Fruit fly (Drosophila melanogaster) whole organism, embryonic: ENCODE results near the gene CG13002.

ENCODE experiments used
- CG10543 ChIP-seq: fragments of 200-800 bp; sonication (Bioruptor generic); optimal IDR thresholded peaks from 3 replicates; lab custom pipeline; 2017; ENCODE audit warnings: missing biosample characterization, mild to moderate bottlenecking, missing genetic modification characterization, moderate library complexity
- CG10565 ChIP-seq: fragments of 200-800 bp; sonication (Bioruptor generic); optimal IDR thresholded peaks from 3 replicates; lab custom pipeline; 2016; ENCODE audit warnings: missing biosample characterization, mild to moderate bottlenecking, missing genetic modification characterization
- CG12071 ChIP-seq: fragments of 200-800 bp; sonication (Bioruptor generic); optimal IDR thresholded peaks from 3 replicates; lab custom pipeline; 2018; ENCODE audit warnings: missing biosample characterization, mild to moderate bottlenecking, missing genetic modification characterization
- CG14667 ChIP-seq: fragments of 200-800 bp; sonication (Bioruptor generic); IDR thresholded peaks from 2 replicates; pipeline ENCODE4 v1.3.6; 2022; ENCODE audit warnings: missing biosample characterization, missing genetic modification characterization
- CG14710 ChIP-seq: fragments of 200-800 bp; sonication (Bioruptor generic); optimal IDR thresholded peaks from 3 replicates; lab custom pipeline; 2019; ENCODE audit warnings: missing biosample characterization, mild to moderate bottlenecking, missing genetic modification characterization, moderate library complexity
- CG1602 ChIP-seq: fragments of 200-800 bp; sonication (Bioruptor generic); optimal IDR thresholded peaks from 3 replicates; lab custom pipeline; 2016; ENCODE audit warnings: missing biosample characterization, missing genetic modification characterization
- CG16779 ChIP-seq: fragments of 200-800 bp; sonication (Bioruptor generic); IDR thresholded peaks from 2 replicates; pipeline ENCODE4 v1.3.6; 2022; ENCODE audit warnings: missing biosample characterization, missing genetic modification characterization
- CG17612 ChIP-seq: fragments of 200-800 bp; sonication (Bioruptor generic); IDR thresholded peaks from 2 replicates; pipeline ENCODE4 v1.3.6; 2022; ENCODE audit warnings: missing biosample characterization, missing genetic modification characterization
- CG17802 ChIP-seq: fragments of 200-800 bp; sonication (Bioruptor generic); optimal IDR thresholded peaks from 2 replicates; lab custom pipeline; 2018; ENCODE audit warnings: missing biosample characterization, mild to moderate bottlenecking, missing genetic modification characterization, moderate library complexity
- CG2120 ChIP-seq: fragments of 200-800 bp; sonication (Bioruptor generic); optimal IDR thresholded peaks from 3 replicates; lab custom pipeline; 2016; ENCODE audit warnings: missing biosample characterization, missing genetic modification characterization
- CG30020 ChIP-seq: fragments of 200-800 bp; optimal IDR thresholded peaks from 2 replicates; lab custom pipeline; 2019; ENCODE audit warnings: missing biosample characterization, mild to moderate bottlenecking, missing genetic modification characterization, moderate library complexity
- CG34422 ChIP-seq: fragments of 200-800 bp; sonication (Bioruptor generic); IDR thresholded peaks from 3 replicates; pipeline ENCODE4 v1.3.6; 2022; ENCODE audit warnings: missing biosample characterization, missing genetic modification characterization
- CG3847 ChIP-seq: fragments of 200-800 bp; sonication (Bioruptor generic); IDR thresholded peaks from 2 replicates; pipeline ENCODE4 v1.3.6; 2022; ENCODE audit warnings: missing biosample characterization, missing genetic modification characterization
- CG4707 ChIP-seq: fragments of 200-800 bp; sonication (Bioruptor generic); optimal IDR thresholded peaks from 2 replicates; lab custom pipeline; 2018; ENCODE audit warnings: missing biosample characterization, mild to moderate bottlenecking, missing genetic modification characterization, moderate library complexity
- CG5245 ChIP-seq: fragments of 200-800 bp; sonication (Bioruptor generic); optimal IDR thresholded peaks from 3 replicates; lab custom pipeline; 2016; ENCODE audit warnings: missing biosample characterization, missing genetic modification characterization
- CG6254 ChIP-seq: fragments of 200-800 bp; sonication (Bioruptor generic); optimal IDR thresholded peaks from 3 replicates; lab custom pipeline; 2017; ENCODE audit warnings: mild to moderate bottlenecking, missing biosample characterization, missing genetic modification reagents, missing genetic modification characterization
- CG6689 ChIP-seq: fragments of 200-800 bp; sonication (Bioruptor generic); IDR thresholded peaks from 2 replicates; pipeline ENCODE4 v1.3.6; 2022; ENCODE audit warnings: missing biosample characterization, missing genetic modification characterization
- CG7357 ChIP-seq: fragments of 200-800 bp; sonication (Bioruptor generic); IDR thresholded peaks from 3 replicates; pipeline ENCODE4 v1.3.6; 2022; ENCODE audit warnings: missing biosample characterization, missing genetic modification characterization
- CG7786 ChIP-seq: fragments of 200-800 bp; sonication (Bioruptor generic); optimal IDR thresholded peaks from 2 replicates; lab custom pipeline; 2016; ENCODE audit warnings: missing biosample characterization, missing genetic modification characterization
- CG7839 ChIP-seq: fragments of 200-800 bp; sonication (Bioruptor generic); optimal IDR thresholded peaks from 3 replicates; lab custom pipeline; 2018; ENCODE audit warnings: missing biosample characterization, mild to moderate bottlenecking, missing genetic modification characterization, moderate library complexity
- CG7928 ChIP-seq: fragments of 200-800 bp; sonication (Bioruptor generic); optimal IDR thresholded peaks from 2 replicates; lab custom pipeline; 2017; ENCODE audit warnings: missing biosample characterization, mild to moderate bottlenecking, missing genetic modification characterization
- CG8478 ChIP-seq: fragments of >200 bp; optimal IDR thresholded peaks from 2 replicates; lab custom pipeline; 2018
- CG9609 ChIP-seq: fragments of 200-800 bp; sonication (Bioruptor generic); optimal IDR thresholded peaks from 3 replicates; lab custom pipeline; 2016; ENCODE audit warnings: missing biosample characterization, missing genetic modification characterization
- D ChIP-seq, 2 experiments: fragments of 200-800 bp in 1 of 2; fragments of >200 bp in 1 of 2; sonication (Bioruptor generic) in 1 of 2; optimal IDR thresholded peaks; 2 replicates in 1 of 2; 3 replicates in 1 of 2; lab custom pipeline; 2017; ENCODE audit warnings: mild to moderate bottlenecking in 1 of 2, missing biosample characterization in 1 of 2, missing genetic modification characterization in 1 of 2, missing genetic modification reagents in 1 of 2
- D19B ChIP-seq: fragments of 200-800 bp; sonication (Bioruptor generic); optimal IDR thresholded peaks from 2 replicates; lab custom pipeline; 2017; ENCODE audit warnings: missing biosample characterization, mild to moderate bottlenecking, missing genetic modification characterization
- Dek ChIP-seq: fragments of 200-800 bp; sonication (Bioruptor generic); optimal IDR thresholded peaks from 3 replicates; lab custom pipeline; 2019; ENCODE audit warnings: missing biosample characterization, mild to moderate bottlenecking, missing genetic modification characterization, moderate library complexity
- Dfd ChIP-seq, 2 experiments: fragments of >200 bp; optimal IDR thresholded peaks; 2 replicates each; lab custom pipeline; 2017; ENCODE audit warnings: missing biosample characterization in 2 of 2, missing genetic modification characterization in 2 of 2
- Doc2 ChIP-seq: fragments of 200-800 bp; sonication (Bioruptor generic); IDR thresholded peaks from 2 replicates; pipeline ENCODE4 v1.3.6; 2022; ENCODE audit warnings: missing biosample characterization, missing genetic modification characterization
- Elba2 ChIP-seq: fragments of 200-800 bp; sonication (Bioruptor generic); optimal IDR thresholded peaks from 3 replicates; lab custom pipeline; 2016; ENCODE audit warnings: missing biosample characterization, missing genetic modification characterization
- Fer2 ChIP-seq: fragments of 200-800 bp; sonication (Bioruptor generic); optimal IDR thresholded peaks from 2 replicates; lab custom pipeline; 2018; ENCODE audit warnings: missing biosample characterization, mild to moderate bottlenecking, missing genetic modification characterization, moderate library complexity
- Gsc ChIP-seq: fragments of 200-800 bp; sonication (Bioruptor generic); IDR thresholded peaks from 2 replicates; pipeline ENCODE4 v1.3.6; 2022; ENCODE audit warnings: missing biosample characterization, missing genetic modification characterization
- Hr39 ChIP-seq: fragments of >200 bp; optimal IDR thresholded peaks from 2 replicates; lab custom pipeline; 2017
- Hsf ChIP-seq: fragments of 200-800 bp; sonication (Bioruptor generic); optimal IDR thresholded peaks from 3 replicates; lab custom pipeline; 2016; ENCODE audit warnings: missing biosample characterization, missing genetic modification characterization
- Jarid2 ChIP-seq: fragments of 200-800 bp; sonication (Bioruptor generic); optimal IDR thresholded peaks from 3 replicates; lab custom pipeline; 2017; ENCODE audit warnings: mild to moderate bottlenecking, missing biosample characterization, missing genetic modification reagents, missing genetic modification characterization
- Lpt ChIP-seq: fragments of >200 bp; optimal IDR thresholded peaks from 2 replicates; lab custom pipeline; 2018; ENCODE audit warnings: missing biosample characterization, missing genetic modification characterization
- Oaz ChIP-seq: fragments of 200-800 bp; sonication (Bioruptor generic); IDR thresholded peaks from 2 replicates; pipeline ENCODE4 v1.3.6; 2022; ENCODE audit warnings: missing biosample characterization, missing genetic modification characterization
- Oli ChIP-seq: fragments of 200-800 bp; sonication (Bioruptor generic); optimal IDR thresholded peaks from 2 replicates; lab custom pipeline; 2018; ENCODE audit warnings: missing biosample characterization, mild to moderate bottlenecking, missing genetic modification characterization, moderate library complexity
- Optix ChIP-seq: fragments of 200-800 bp; sonication (Bioruptor generic); IDR thresholded peaks from 3 replicates; pipeline ENCODE4 v1.3.6; 2022; ENCODE audit warnings: missing biosample characterization, missing genetic modification characterization
- bcd ChIP-seq: fragments of 200-800 bp; sonication (Bioruptor generic); optimal IDR thresholded peaks from 2 replicates; lab custom pipeline; 2017; ENCODE audit warnings: missing biosample characterization, mild to moderate bottlenecking, missing genetic modification characterization
- chn ChIP-seq: fragments of 200-800 bp; sonication (Bioruptor generic); optimal IDR thresholded peaks from 2 replicates; lab custom pipeline; 2016; ENCODE audit warnings: missing biosample characterization, missing genetic modification characterization
- crp ChIP-seq, 2 experiments: fragments of 200-800 bp; sonication (Bioruptor generic); optimal IDR thresholded peaks; 2 replicates in 1 of 2; 3 replicates in 1 of 2; lab custom pipeline; 2017; ENCODE audit warnings: missing biosample characterization in 2 of 2, missing genetic modification characterization in 2 of 2, mild to moderate bottlenecking in 1 of 2, moderate library complexity in 1 of 2
- emc ChIP-seq: fragments of 200-800 bp; sonication (Bioruptor generic); optimal IDR thresholded peaks from 2 replicates; lab custom pipeline; 2016; ENCODE audit warnings: missing biosample characterization, missing genetic modification characterization
- ewg ChIP-seq: fragments of 200-800 bp; sonication (Bioruptor generic); optimal IDR thresholded peaks from 3 replicates; lab custom pipeline; 2017; ENCODE audit warnings: mild to moderate bottlenecking, missing biosample characterization, missing genetic modification reagents, missing genetic modification characterization
- grau ChIP-seq: fragments of 200-800 bp; optimal IDR thresholded peaks from 3 replicates; lab custom pipeline; 2019; ENCODE audit warnings: missing biosample characterization, mild to moderate bottlenecking, missing genetic modification characterization, moderate library complexity
- lola ChIP-seq, 3 experiments: fragments of >200 bp in 2 of 3; fragments of 200-800 bp in 1 of 3; sonication (Bioruptor generic) in 1 of 3; optimal IDR thresholded peaks; 2 replicates each; lab custom pipeline; 2017 to 2019; ENCODE audit warnings: missing biosample characterization in 3 of 3, missing genetic modification characterization in 3 of 3, mild to moderate bottlenecking in 1 of 3, moderate library complexity in 1 of 3
- nmo ChIP-seq: fragments of 200-800 bp; sonication (Bioruptor generic); optimal IDR thresholded peaks from 2 replicates; lab custom pipeline; 2018; ENCODE audit warnings: missing biosample characterization, mild to moderate bottlenecking, missing genetic modification characterization, moderate library complexity
- pita ChIP-seq: fragments of 200-800 bp; sonication (Bioruptor generic); optimal IDR thresholded peaks from 2 replicates; lab custom pipeline; 2017; ENCODE audit warnings: missing biosample characterization, mild to moderate bottlenecking, missing genetic modification characterization
- ranshi ChIP-seq: fragments of 200-800 bp; sonication (Bioruptor generic); IDR thresholded peaks from 2 replicates; pipeline ENCODE4 v1.3.6; 2022; ENCODE audit warnings: missing biosample characterization, missing genetic modification characterization
- run ChIP-seq: fragments of 200-800 bp; sonication (Bioruptor generic); optimal IDR thresholded peaks from 3 replicates; lab custom pipeline; 2018; ENCODE audit warnings: missing biosample characterization, mild to moderate bottlenecking, missing genetic modification characterization
- trh ChIP-seq: fragments of 200-800 bp; sonication (Bioruptor generic); optimal IDR thresholded peaks from 2 replicates; lab custom pipeline; 2016; ENCODE audit warnings: missing biosample characterization, missing genetic modification characterization
- tx ChIP-seq: fragments of 200-800 bp; sonication (Bioruptor generic); optimal IDR thresholded peaks from 2 replicates; lab custom pipeline; 2016; ENCODE audit warnings: missing biosample characterization, missing genetic modification characterization
- unpg ChIP-seq: fragments of 200-800 bp; sonication (Bioruptor generic); optimal IDR thresholded peaks from 3 replicates; lab custom pipeline; 2018; ENCODE audit warnings: missing biosample characterization, mild to moderate bottlenecking, missing genetic modification characterization, moderate library complexity

Gene CG13002

dm6 chrX:16848978-16849377 is 40.6 kb upstream of the CG13002 start (continued):
- no peak for TF ChIP-seq Doc2 (GFP tag; lab: Robert Waterston, UW)
- TF ChIP-seq CG17612 (GFP tag; lab: Robert Waterston, UW) = no peak
- TF ChIP-seq CG14710 (tag; lab: Kevin White, UChicago) = peak; percentile 25
- no peak for TF ChIP-seq CG7928 (GFP tag; lab: Kevin White, UChicago)
- no peak for TF ChIP-seq Oli (tag; lab: Kevin White, UChicago)
- TF ChIP-seq pita (GFP tag; lab: Kevin White, UChicago) = no peak
- peak; percentile 4 for TF ChIP-seq CG7839 (tag; lab: Kevin White, UChicago)
- no peak for TF ChIP-seq CG17802 (tag; lab: Kevin White, UChicago)
- TF ChIP-seq CG5245 (GFP tag; lab: Kevin White, UChicago) = no peak
- no peak for TF ChIP-seq Hr39 (lab: Kevin White, UChicago)
- TF ChIP-seq Lpt = no peak
- TF ChIP-seq lola (GFP tag; optimal IDR thresholded peaks at IDR 0.05; lab: Kevin White, UChicago) = no peak
- TF ChIP-seq Dek (tag; lab: Kevin White, UChicago) = no peak
- no peak for TF ChIP-seq CG10543 (GFP tag; lab: Kevin White, UChicago)
- TF ChIP-seq CG10565 (GFP tag; lab: Kevin White, UChicago) = no peak
- peak; percentile 18 for TF ChIP-seq CG6254 (GFP tag; lab: Kevin White, UChicago)
- no peak for TF ChIP-seq CG8478 (lab: Kevin White, UChicago)
- no peak for TF ChIP-seq unpg (GFP tag; lab: Kevin White, UChicago)
- no peak for TF ChIP-seq CG3847 (GFP tag; lab: Robert Waterston, UW)
- TF ChIP-seq CG14667 = no peak
- no peak for TF ChIP-seq CG6689
- no peak for TF ChIP-seq Fer2 (tag; lab: Kevin White, UChicago)
- TF ChIP-seq Dfd (GFP tag; optimal IDR thresholded peaks at IDR 0.05; lab: Kevin White, UChicago) = no peak
- TF ChIP-seq Oaz = no peak
- no peak for TF ChIP-seq CG9609 (GFP tag; lab: Kevin White, UChicago)
- no peak for TF ChIP-seq crp (GFP tag; optimal IDR thresholded peaks at IDR 0.05; lab: Kevin White, UChicago)
- TF ChIP-seq grau (tag; lab: Kevin White, UChicago) = no peak
- no peak for TF ChIP-seq D (optimal IDR thresholded peaks at IDR 0.05; lab: Kevin White, UChicago)
- peak; percentile 5 for TF ChIP-seq D (GFP tag; optimal IDR thresholded peaks at IDR 0.05; lab: Kevin White, UChicago)
- TF ChIP-seq CG1602 (GFP tag; lab: Kevin White, UChicago) = no peak
- TF ChIP-seq nmo (GFP tag; lab: Kevin White, UChicago) = peak; percentile 1
- no peak for TF ChIP-seq emc (GFP tag; lab: Kevin White, UChicago)
- no peak for TF ChIP-seq Jarid2
- TF ChIP-seq trh (GFP tag; lab: Kevin White, UChicago) = no peak
- no peak for TF ChIP-seq tx (GFP tag; lab: Kevin White, UChicago)
- TF ChIP-seq ranshi (GFP tag; lab: Robert Waterston, UW) = peak; percentile 16; the same call in 1 of the 2 replicates
- TF ChIP-seq CG7786 = no peak
- TF ChIP-seq CG34422 (GFP tag; lab: Robert Waterston, UW) = no peak
- TF ChIP-seq chn (GFP tag; lab: Kevin White, UChicago) = no peak
- TF ChIP-seq Gsc (GFP tag; lab: Robert Waterston, UW) = no peak
- TF ChIP-seq CG2120 = no peak
- no peak for TF ChIP-seq CG16779 (GFP tag; lab: Robert Waterston, UW)
- no peak for TF ChIP-seq Optix (GFP tag; lab: Robert Waterston, UW)
- TF ChIP-seq CG4707 (GFP tag; lab: Kevin White, UChicago) = no peak
- TF ChIP-seq CG30020 (tag; lab: Kevin White, UChicago) = no peak
- TF ChIP-seq Hsf (GFP tag; lab: Kevin White, UChicago) = no peak
- no peak for TF ChIP-seq bcd (GFP tag; lab: Kevin White, UChicago)
- TF ChIP-seq CG7357 (GFP tag; lab: Robert Waterston, UW) = no peak
- TF ChIP-seq ewg (GFP tag; lab: Kevin White, UChicago) = no peak
- no peak for TF ChIP-seq D19B (GFP tag; lab: Kevin White, UChicago)
- no peak for TF ChIP-seq CG12071
- no peak for TF ChIP-seq run (tag; lab: Kevin White, UChicago)
- TF ChIP-seq Elba2 (GFP tag; lab: Kevin White, UChicago) = no peak
